Worm (Caenorhabditis elegans) whole organism, mixed stage, embryonic: Measurements from ENCODE around the gene lag-2.

Source experiments
- M03D4.4 ChIP-seq: sonication (generic microtip); optimal IDR thresholded peaks from 2 replicates; lab custom pipeline; 2017; ENCODE audit warnings: mild to moderate bottlenecking, missing genetic modification characterization, missing compliant biosample characterization
- bed-3 ChIP-seq: fragments of 200-800 bp; sonication (Bioruptor generic); optimal IDR thresholded peaks from 3 replicates; lab custom pipeline; 2018; ENCODE audit warnings: mild to moderate bottlenecking, missing genetic modification characterization, moderate library complexity, missing compliant biosample characterization
- blmp-1 ChIP-seq: fragments of 150-350 bp; optimal IDR thresholded peaks from 2 replicates; lab custom pipeline; 2014; ENCODE audit warnings: missing biosample characterization, missing genetic modification characterization
- ceh-39 ChIP-seq: fragments of 150-350 bp; optimal IDR thresholded peaks from 2 replicates; lab custom pipeline; 2014; ENCODE audit warnings: missing biosample characterization, missing genetic modification characterization
- ceh-43 ChIP-seq: fragments of 200-800 bp; sonication (Bioruptor generic); optimal IDR thresholded peaks from 2 replicates; lab custom pipeline; 2018; ENCODE audit warnings: mild to moderate bottlenecking, missing genetic modification characterization, moderate library complexity, missing compliant biosample characterization
- ceh-83 ChIP-seq: fragments of 200-800 bp; sonication (Bioruptor generic); optimal IDR thresholded peaks from 2 replicates; lab custom pipeline; 2018; ENCODE audit warnings: mild to moderate bottlenecking, missing genetic modification characterization, missing compliant biosample characterization
- ces-1 ChIP-seq: fragments of 150-350 bp; optimal IDR thresholded peaks from 2 replicates; lab custom pipeline; 2014; ENCODE audit warnings: missing biosample characterization, missing genetic modification reagents, missing genetic modification characterization
- cnd-1 ChIP-seq: fragments of 200-800 bp; sonication (Bioruptor generic); optimal IDR thresholded peaks from 2 replicates; lab custom pipeline; 2018; ENCODE audit warnings: mild to moderate bottlenecking, missing genetic modification characterization, missing compliant biosample characterization
- drap-1 ChIP-seq: fragments of 200-800 bp; sonication (Bioruptor generic); optimal IDR thresholded peaks from 3 replicates; lab custom pipeline; 2018; ENCODE audit warnings: mild to moderate bottlenecking, missing genetic modification characterization, missing compliant biosample characterization
- elt-1 ChIP-seq: sonication (generic microtip); optimal IDR thresholded peaks from 2 replicates; lab custom pipeline; 2017; ENCODE audit warnings: missing genetic modification characterization, mild to moderate bottlenecking, missing compliant biosample characterization, antibody characterized with exemption, moderate library complexity, borderline replicate concordance; ENCODE audit not compliant: insufficient read depth
- elt-3 ChIP-seq: fragments of 150-350 bp; optimal IDR thresholded peaks from 2 replicates; lab custom pipeline; 2014; ENCODE audit warnings: missing biosample characterization, missing genetic modification characterization
- ham-2 ChIP-seq: fragments of 200-800 bp; sonication (Bioruptor generic); optimal IDR thresholded peaks from 2 replicates; lab custom pipeline; 2018; ENCODE audit warnings: mild to moderate bottlenecking, missing genetic modification characterization, missing compliant biosample characterization
- hlh-1 ChIP-seq: fragments of 150-350 bp; optimal IDR thresholded peaks from 2 replicates; lab custom pipeline; 2014; ENCODE audit warnings: missing biosample characterization, missing genetic modification reagents, missing genetic modification characterization
- lin-13 ChIP-seq: fragments of 150-350 bp; optimal IDR thresholded peaks from 2 replicates; lab custom pipeline; 2014; ENCODE audit warnings: missing biosample characterization, missing genetic modification characterization
- lin-32 ChIP-seq: fragments of 200-800 bp; sonication (Bioruptor generic); optimal IDR thresholded peaks from 2 replicates; lab custom pipeline; 2018; ENCODE audit warnings: mild to moderate bottlenecking, missing genetic modification characterization, missing compliant biosample characterization
- lsy-2 ChIP-seq: fragments of 150-350 bp; optimal IDR thresholded peaks from 2 replicates; lab custom pipeline; 2014; ENCODE audit warnings: missing biosample characterization, missing genetic modification characterization
- mab-5 ChIP-seq: fragments of 150-350 bp; optimal IDR thresholded peaks from 2 replicates; lab custom pipeline; 2014; ENCODE audit warnings: missing biosample characterization, missing genetic modification characterization
- mep-1 ChIP-seq: fragments of 150-350 bp; optimal IDR thresholded peaks from 2 replicates; lab custom pipeline; 2017; ENCODE audit warnings: missing biosample characterization, missing genetic modification reagents, missing genetic modification characterization, inconsistent platforms
- mls-2 ChIP-seq: sonication (generic microtip); optimal IDR thresholded peaks from 2 replicates; lab custom pipeline; 2016; ENCODE audit warnings: mild to moderate bottlenecking, missing genetic modification characterization, moderate library complexity, missing compliant biosample characterization
- nhr-12 ChIP-seq: fragments of 150-350 bp; optimal IDR thresholded peaks from 2 replicates; lab custom pipeline; 2014; ENCODE audit warnings: missing biosample characterization, missing genetic modification characterization
- nhr-2 ChIP-seq: fragments of 150-350 bp; optimal IDR thresholded peaks from 2 replicates; lab custom pipeline; 2014; ENCODE audit warnings: missing biosample characterization, missing genetic modification characterization
- nhr-237 ChIP-seq: fragments of 150-350 bp; optimal IDR thresholded peaks from 2 replicates; lab custom pipeline; 2014; ENCODE audit warnings: missing biosample characterization, missing genetic modification characterization
- nhr-28 ChIP-seq: fragments of 150-350 bp; optimal IDR thresholded peaks from 2 replicates; lab custom pipeline; 2014; ENCODE audit warnings: missing biosample characterization, missing genetic modification characterization
- nhr-76 ChIP-seq: sonication (generic microtip); optimal IDR thresholded peaks from 2 replicates; lab custom pipeline; 2017; ENCODE audit warnings: missing biosample characterization, missing genetic modification characterization
- pha-4 ChIP-seq: fragments of 150-350 bp; optimal IDR thresholded peaks from 2 replicates; lab custom pipeline; 2018; ENCODE audit warnings: missing biosample characterization, missing genetic modification reagents, missing genetic modification characterization
- snpc-4 ChIP-seq: fragments of 150-350 bp; optimal IDR thresholded peaks from 2 replicates; lab custom pipeline; 2014; ENCODE audit warnings: missing biosample characterization, missing genetic modification characterization
- tbx-8 ChIP-seq: fragments of 200-800 bp; sonication (Bioruptor generic); optimal IDR thresholded peaks from 2 replicates; lab custom pipeline; 2018; ENCODE audit warnings: mild to moderate bottlenecking, missing genetic modification characterization, moderate library complexity, missing compliant biosample characterization
- unc-120 ChIP-seq: sonication (generic microtip); optimal IDR thresholded peaks from 2 replicates; lab custom pipeline; 2017; ENCODE audit warnings: missing genetic modification characterization, missing compliant biosample characterization; ENCODE audit not compliant: poor library complexity, severe bottlenecking
- unc-39 ChIP-seq: fragments of 150-350 bp; optimal IDR thresholded peaks from 2 replicates; lab custom pipeline; 2014; ENCODE audit warnings: missing biosample characterization, missing genetic modification characterization
- unc-62 ChIP-seq: fragments of 150-350 bp; optimal IDR thresholded peaks from 2 replicates; lab custom pipeline; 2014; ENCODE audit warnings: missing biosample characterization, missing genetic modification reagents, missing genetic modification characterization
- ztf-11 ChIP-seq: fragments of 150-350 bp; optimal IDR thresholded peaks from 2 replicates; lab custom pipeline; 2014; ENCODE audit warnings: missing biosample characterization, missing genetic modification characterization

lag-2 gene

ce11 chrV:3195814-3196213 lies 7.7 kb downstream of the lag-2 start:
- TF ChIP-seq lsy-2 (tag; lab: Kevin White, UChicago) (no peak), unc-120 (no peak), nhr-28 (tag; lab: Kevin White, UChicago) (no peak), cnd-1 (tag; lab: Kevin White, UChicago) (no peak), snpc-4 (no peak), elt-3 (no peak), elt-1 (tag; lab: Kevin White, UChicago) (no peak), ceh-39 (tag; lab: Kevin White, UChicago) (no peak), bed-3 (GFP tag; lab: Kevin White, UChicago) (no peak)

DNA sequence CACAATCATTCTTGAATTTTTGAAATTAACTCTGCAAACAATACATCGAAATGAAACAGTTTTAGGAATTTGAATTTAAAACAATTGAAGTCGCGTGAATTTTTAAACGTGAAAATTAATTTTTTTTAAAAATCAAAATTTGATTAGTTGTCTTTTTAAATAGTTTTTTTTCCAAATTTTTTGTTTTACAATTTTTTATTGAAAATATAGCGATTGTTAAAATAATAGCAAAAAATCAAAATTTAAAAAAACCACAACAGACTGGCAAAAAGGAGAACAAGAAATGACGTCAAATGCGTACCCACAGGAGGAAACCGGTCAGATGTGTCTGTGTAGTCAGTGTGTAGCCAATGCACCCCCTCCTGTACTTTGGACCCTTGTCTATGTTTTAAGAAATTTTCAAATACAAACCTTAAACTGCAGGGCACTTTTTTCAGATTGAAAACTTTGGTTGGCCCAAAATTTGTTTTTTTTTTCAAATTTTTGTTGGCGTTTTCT lies 8.7 kb downstream of the lag-2 start, which contains the start of the genes Y73C8B.1 and Y73C8B.5:
Y73C8B.1 (minus strand) TSS at position 51 of the 498 bp plus-strand sequence.
Y73C8B.5 (plus strand) TSS at position 437 of the 498 bp plus-strand sequence.
- TF ChIP-seq M03D4.4, result no peak

DNA sequence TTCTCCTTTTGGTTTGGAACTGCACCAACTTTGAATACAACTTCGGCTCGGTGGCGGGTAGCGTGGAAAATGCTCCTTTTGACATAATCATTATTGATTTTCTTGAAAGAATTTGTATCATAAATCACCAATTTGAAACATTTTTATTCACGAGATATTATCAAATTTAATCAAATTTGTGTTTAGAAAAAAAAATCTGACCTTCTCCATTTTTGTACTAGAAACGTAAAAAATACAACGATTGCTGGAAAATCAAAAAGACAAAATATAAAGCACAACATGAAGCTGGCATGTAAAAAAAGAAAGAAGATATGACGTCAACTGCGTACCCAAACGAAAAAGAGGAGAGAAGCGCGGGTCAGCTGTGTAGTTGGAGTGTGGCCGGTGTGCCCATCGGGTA lies 12.2 kb downstream of the lag-2 start, which contains the start of gene K08D9.4:
K08D9.4 (minus strand) TSS at position 101 of the 400 bp plus-strand sequence.
- no peak for TF ChIP-seq blmp-1
- no peak for TF ChIP-seq pha-4 (tag; lab: Kevin White, UChicago)
- TF ChIP-seq unc-39, result no peak
- no peak for TF ChIP-seq ceh-39 (tag; lab: Kevin White, UChicago)
- TF ChIP-seq ham-2 (GFP tag; lab: Kevin White, UChicago), result no peak
- TF ChIP-seq nhr-12, result no peak
- no peak for TF ChIP-seq bed-3 (GFP tag; lab: Kevin White, UChicago)
- no peak for TF ChIP-seq tbx-8 (GFP tag; lab: Kevin White, UChicago)
- TF ChIP-seq nhr-28 (tag; lab: Kevin White, UChicago), result no peak
- TF ChIP-seq ceh-43 (GFP tag; lab: Kevin White, UChicago), result no peak
- TF ChIP-seq elt-1 (tag; lab: Kevin White, UChicago), result no peak
- TF ChIP-seq lin-13 (tag; lab: Kevin White, UChicago), result no peak
- TF ChIP-seq hlh-1 (tag; lab: Kevin White, UChicago), result no peak
- no peak for TF ChIP-seq nhr-76 (tag; lab: Kevin White, UChicago)
- TF ChIP-seq lsy-2 (tag; lab: Kevin White, UChicago), result no peak
- no peak for TF ChIP-seq ceh-83 (GFP tag; lab: Kevin White, UChicago)
- TF ChIP-seq nhr-237 (tag; lab: Kevin White, UChicago), result no peak
- TF ChIP-seq, all 35 proteins: peak for 0

DNA sequence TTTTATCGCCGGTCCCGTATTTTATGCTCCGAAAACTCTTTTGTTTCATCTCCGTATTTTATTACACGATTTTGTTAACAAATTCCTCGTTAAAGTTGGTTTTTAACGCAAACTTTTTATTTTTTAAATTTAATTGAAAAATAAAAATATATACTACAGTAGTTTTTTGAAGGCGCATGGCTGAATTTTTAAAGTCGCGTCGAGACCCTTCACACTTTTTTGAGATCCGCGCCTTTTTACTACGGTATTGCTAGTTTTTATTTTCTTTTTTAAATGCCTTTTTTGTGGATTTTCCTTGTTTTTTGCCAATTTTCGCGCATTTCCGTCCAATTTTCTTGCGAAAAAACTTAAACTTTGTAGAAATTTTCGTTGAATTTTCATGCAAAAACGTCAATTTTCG lies 16.3 kb downstream of the lag-2 start:
- no peak for TF ChIP-seq cnd-1 (tag; lab: Kevin White, UChicago)
- TF ChIP-seq M03D4.4, result no peak
- no peak for TF ChIP-seq lin-32 (GFP tag; lab: Kevin White, UChicago)
- TF ChIP-seq hlh-1 (tag; lab: Kevin White, UChicago), result no peak
- no peak for TF ChIP-seq drap-1 (GFP tag; lab: Kevin White, UChicago)
- TF ChIP-seq ztf-11 (tag; lab: Kevin White, UChicago), result no peak
- no peak for TF ChIP-seq mls-2 (tag; lab: Kevin White, UChicago)
- TF ChIP-seq nhr-237 (tag; lab: Kevin White, UChicago), result no peak
- no peak for TF ChIP-seq ham-2 (GFP tag; lab: Kevin White, UChicago)
- TF ChIP-seq elt-1 (tag; lab: Kevin White, UChicago), result no peak
- no peak for TF ChIP-seq mab-5 (tag; lab: Kevin White, UChicago)
- no peak for TF ChIP-seq ceh-83 (GFP tag; lab: Kevin White, UChicago)
- TF ChIP-seq elt-3, result no peak
- TF ChIP-seq lsy-2 (tag; lab: Kevin White, UChicago), result no peak
- no peak for TF ChIP-seq unc-62 (GFP tag; lab: Kevin White, UChicago)
- no peak for TF ChIP-seq ceh-43 (GFP tag; lab: Kevin White, UChicago)
- no peak for TF ChIP-seq ceh-39 (tag; lab: Kevin White, UChicago)
- no peak for TF ChIP-seq nhr-76 (tag; lab: Kevin White, UChicago)
- TF ChIP-seq nhr-2 (tag; lab: Kevin White, UChicago), result no peak
- TF ChIP-seq unc-120, result no peak

DNA sequence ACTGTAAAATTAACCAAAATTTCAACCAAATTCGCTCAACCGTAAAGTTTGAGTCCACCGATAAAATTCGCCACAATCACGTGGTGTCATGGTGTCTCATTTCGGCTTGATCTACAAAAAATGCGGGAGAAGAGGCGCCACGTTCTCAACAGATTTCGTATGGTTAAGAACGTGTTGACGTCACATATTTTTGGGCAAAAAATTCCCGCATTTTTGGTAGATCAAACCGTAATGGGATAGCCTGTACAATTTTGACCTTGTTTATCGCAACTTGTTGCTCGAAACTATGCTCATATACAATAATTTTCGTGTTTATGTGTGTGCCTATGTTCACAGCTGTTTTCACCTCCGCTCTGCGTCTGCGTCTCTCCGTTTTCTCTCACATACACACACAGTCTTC lies 20.8 kb downstream of the lag-2 start:
- TF ChIP-seq ces-1 (GFP tag; lab: Kevin White, UChicago) (no peak), mab-5 (tag; lab: Kevin White, UChicago) (no peak), ceh-83 (GFP tag; lab: Kevin White, UChicago) (no peak), mep-1 (no peak), ceh-43 (GFP tag; lab: Kevin White, UChicago) (no peak), hlh-1 (tag; lab: Kevin White, UChicago) (peak; percentile 51), cnd-1 (tag; lab: Kevin White, UChicago) (no peak)
